Fruit fly (Drosophila melanogaster) S2 (cell line): ENCODE measurements around the gene SAK.

Experiments used
- CG8478 ChIP-seq: fragments of >200 bp; optimal IDR thresholded peaks from 2 replicates; lab custom pipeline; 2018
- CTCF ChIP-seq, 2 experiments: fragments of >200 bp; optimal IDR thresholded peaks; 2 replicates each; lab custom pipeline; 2018

DNA sequence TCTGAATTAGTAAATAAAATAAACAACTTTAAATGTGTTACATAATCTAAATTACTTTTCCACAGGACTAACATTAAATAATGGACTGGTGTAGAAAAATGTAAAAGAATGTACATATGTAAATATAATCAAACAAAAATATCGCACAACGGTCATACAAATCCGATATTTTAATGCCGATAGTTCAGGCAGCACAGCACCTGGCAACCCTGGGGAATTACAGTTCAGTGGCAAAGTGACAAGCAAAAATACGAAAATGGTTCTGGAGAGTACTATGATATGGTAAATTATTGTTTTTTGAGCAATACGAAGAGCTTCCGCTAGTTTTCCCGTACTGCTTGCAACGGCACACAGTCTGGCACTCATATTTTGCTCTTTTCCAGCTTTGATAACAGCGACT lies 21.2 kb upstream of the SAK start, which contains the start of gene Rpn10:
- no peak for TF ChIP-seq CG8478 (lab: Kevin White, UChicago)
- TF ChIP-seq CTCF (optimal IDR thresholded peaks at IDR 0.05; lab: Kevin White, UChicago): peak; percentile 39 to 50
